Worm (Caenorhabditis elegans): ENCODE measurements around the gene F53A9.3.

- TF ChIP-seq him-1 (tag; optimal IDR thresholded peaks at IDR 0.05) (no peak), dao-5 (tag; optimal IDR thresholded peaks at IDR 0.05) (no peak)
Observed at ce11 chrX:8713754-8714295, 5.7 kb downstream of the F53A9.3 start, which contains the start of gene F53A9.6.
